Fruit fly (Drosophila melanogaster) whole organism, embryonic: ENCODE results near the gene Tbcc.

Source experiments
- C15 ChIP-seq: fragments of 200-800 bp; sonication (Bioruptor generic); IDR thresholded peaks from 3 replicates; pipeline ENCODE4 v1.3.6; 2022; ENCODE audit warnings: missing biosample characterization, missing genetic modification characterization
- CG11247 ChIP-seq: fragments of 200-800 bp; sonication (Bioruptor generic); IDR thresholded peaks from 2 replicates; pipeline ENCODE4 v1.3.6; 2022; ENCODE audit warnings: missing biosample characterization, missing genetic modification characterization
- CG11560 ChIP-seq: fragments of 200-800 bp; sonication (Bioruptor generic); IDR thresholded peaks from 3 replicates; pipeline ENCODE4 v1.3.6; 2022; ENCODE audit warnings: missing biosample characterization, missing genetic modification characterization
- CG13123 ChIP-seq: fragments of 200-800 bp; sonication (Bioruptor generic); optimal IDR thresholded peaks from 2 replicates; lab custom pipeline; 2016; ENCODE audit warnings: missing biosample characterization, missing genetic modification characterization
- CG14441 ChIP-seq: fragments of 200-800 bp; sonication (Bioruptor generic); IDR thresholded peaks from 2 replicates; pipeline ENCODE4 v1.3.6; 2022; ENCODE audit warnings: missing biosample characterization, missing genetic modification characterization
- CG14667 ChIP-seq: fragments of 200-800 bp; sonication (Bioruptor generic); IDR thresholded peaks from 2 replicates; pipeline ENCODE4 v1.3.6; 2022; ENCODE audit warnings: missing biosample characterization, missing genetic modification characterization
- CG15011 ChIP-seq: fragments of 200-800 bp; sonication (Bioruptor generic); optimal IDR thresholded peaks from 3 replicates; lab custom pipeline; 2018; ENCODE audit warnings: missing biosample characterization, mild to moderate bottlenecking, missing genetic modification characterization
- CG16813 ChIP-seq: fragments of 200-800 bp; sonication (Bioruptor generic); IDR thresholded peaks from 3 replicates; pipeline ENCODE4 v1.3.6; 2022; ENCODE audit warnings: missing biosample characterization, missing genetic modification characterization; ENCODE audit not compliant: partially characterized antibody
- CG16815 ChIP-seq: fragments of 200-800 bp; sonication (Bioruptor generic); optimal IDR thresholded peaks from 3 replicates; lab custom pipeline; 2017; ENCODE audit warnings: missing biosample characterization, mild to moderate bottlenecking, missing genetic modification characterization
- CG17359 ChIP-seq: fragments of 200-800 bp; sonication (Bioruptor generic); optimal IDR thresholded peaks from 3 replicates; lab custom pipeline; 2018; ENCODE audit warnings: missing biosample characterization, mild to moderate bottlenecking, missing genetic modification characterization, moderate library complexity
- CG1792 ChIP-seq: fragments of 200-800 bp; sonication (Bioruptor generic); optimal IDR thresholded peaks from 2 replicates; lab custom pipeline; 2016; ENCODE audit warnings: missing biosample characterization, missing genetic modification characterization
- CG18764 ChIP-seq: fragments of 200-800 bp; sonication (Bioruptor generic); optimal IDR thresholded peaks from 3 replicates; lab custom pipeline; 2016; ENCODE audit warnings: missing biosample characterization, missing genetic modification characterization
- CG2889 ChIP-seq: fragments of 200-800 bp; sonication (Bioruptor generic); IDR thresholded peaks from 3 replicates; pipeline ENCODE4 v1.3.6; 2022; ENCODE audit warnings: missing biosample characterization, missing genetic modification characterization
- CG3281 ChIP-seq: fragments of 200-800 bp; sonication (Bioruptor generic); optimal IDR thresholded peaks from 3 replicates; lab custom pipeline; 2017; ENCODE audit warnings: missing biosample characterization, mild to moderate bottlenecking, missing genetic modification characterization
- CG3726 ChIP-seq: fragments of 200-800 bp; sonication (Bioruptor generic); IDR thresholded peaks from 3 replicates; pipeline ENCODE4, ENCODE4 v1.3.6; 2022; ENCODE audit warnings: missing biosample characterization, missing genetic modification characterization
- CG3847 ChIP-seq: fragments of 200-800 bp; sonication (Bioruptor generic); IDR thresholded peaks from 2 replicates; pipeline ENCODE4 v1.3.6; 2022; ENCODE audit warnings: missing biosample characterization, missing genetic modification characterization
- CG4820 ChIP-seq: fragments of 200-800 bp; sonication (Bioruptor generic); optimal IDR thresholded peaks from 3 replicates; lab custom pipeline; 2016; ENCODE audit warnings: missing biosample characterization, missing genetic modification characterization
- CG6254 ChIP-seq: fragments of 200-800 bp; sonication (Bioruptor generic); optimal IDR thresholded peaks from 3 replicates; lab custom pipeline; 2017; ENCODE audit warnings: mild to moderate bottlenecking, missing biosample characterization, missing genetic modification reagents, missing genetic modification characterization
- CG6791 ChIP-seq: fragments of 200-800 bp; sonication (Bioruptor generic); IDR thresholded peaks from 3 replicates; pipeline ENCODE4 v1.3.6; 2022; ENCODE audit warnings: missing biosample characterization, missing genetic modification characterization; ENCODE audit not compliant: partially characterized antibody
- CG7271 ChIP-seq: fragments of 200-800 bp; sonication (Bioruptor generic); optimal IDR thresholded peaks from 2 replicates; lab custom pipeline; 2018; ENCODE audit warnings: missing biosample characterization, mild to moderate bottlenecking, missing genetic modification characterization, moderate library complexity
- CG7357 ChIP-seq: fragments of 200-800 bp; sonication (Bioruptor generic); IDR thresholded peaks from 3 replicates; pipeline ENCODE4 v1.3.6; 2022; ENCODE audit warnings: missing biosample characterization, missing genetic modification characterization
- CG7372 ChIP-seq: fragments of 200-800 bp; sonication (Bioruptor generic); IDR thresholded peaks from 2 replicates; pipeline ENCODE4 v1.3.6; 2022; ENCODE audit warnings: missing biosample characterization, missing genetic modification characterization
- CG7556 ChIP-seq: fragments of 200-800 bp; sonication (Bioruptor generic); optimal IDR thresholded peaks from 2 replicates; lab custom pipeline; 2017; ENCODE audit warnings: missing biosample characterization, mild to moderate bottlenecking, missing genetic modification characterization
- CG7839 ChIP-seq: fragments of 200-800 bp; sonication (Bioruptor generic); optimal IDR thresholded peaks from 3 replicates; lab custom pipeline; 2018; ENCODE audit warnings: missing biosample characterization, mild to moderate bottlenecking, missing genetic modification characterization, moderate library complexity
- CG8089 ChIP-seq: fragments of 200-800 bp; sonication (Bioruptor generic); optimal IDR thresholded peaks from 3 replicates; lab custom pipeline; 2016; ENCODE audit warnings: missing biosample characterization, missing genetic modification characterization
- CG8290 ChIP-seq, 3 experiments: fragments of 200-800 bp; sonication (Bioruptor generic); optimal IDR thresholded peaks; 2 replicates each; lab custom pipeline; 2016 to 2019; ENCODE audit warnings: missing biosample characterization in 3 of 3, missing genetic modification characterization in 3 of 3, mild to moderate bottlenecking in 2 of 3, moderate library complexity in 1 of 3
- CG8765 ChIP-seq: fragments of 200-800 bp; sonication (Bioruptor generic); IDR thresholded peaks from 2 replicates; pipeline ENCODE4 v1.3.6; 2022; ENCODE audit warnings: missing biosample characterization, missing genetic modification characterization
- Gsc ChIP-seq: fragments of 200-800 bp; sonication (Bioruptor generic); IDR thresholded peaks from 2 replicates; pipeline ENCODE4 v1.3.6; 2022; ENCODE audit warnings: missing biosample characterization, missing genetic modification characterization
- NfI ChIP-seq: fragments of 200-800 bp; sonication (Bioruptor generic); optimal IDR thresholded peaks from 3 replicates; lab custom pipeline; 2018; ENCODE audit warnings: missing biosample characterization, mild to moderate bottlenecking, missing genetic modification characterization, moderate library complexity
- Opbp ChIP-seq: fragments of 200-800 bp; sonication (Bioruptor generic); IDR thresholded peaks from 3 replicates; pipeline ENCODE4 v1.3.6; 2022; ENCODE audit warnings: missing biosample characterization, missing genetic modification characterization; ENCODE audit not compliant: partially characterized antibody
- Xrp1 ChIP-seq: fragments of 200-800 bp; sonication (Bioruptor generic); IDR thresholded peaks from 2 replicates; pipeline ENCODE4 v1.3.6; 2022; ENCODE audit warnings: missing biosample characterization, missing genetic modification characterization
- amos ChIP-seq: fragments of 200-800 bp; sonication (Bioruptor generic); IDR thresholded peaks from 2 replicates; pipeline ENCODE4 v1.3.6; 2022; ENCODE audit warnings: missing biosample characterization, missing genetic modification characterization; ENCODE audit not compliant: partially characterized antibody
- bab2 ChIP-seq: fragments of 200-800 bp; sonication (Bioruptor generic); optimal IDR thresholded peaks from 2 replicates; lab custom pipeline; 2016; ENCODE audit warnings: missing biosample characterization, missing genetic modification characterization
- bsh ChIP-seq, 2 experiments: fragments of 200-800 bp; sonication (Bioruptor generic); optimal IDR thresholded peaks; 2 replicates each; lab custom pipeline; 2017 to 2018; ENCODE audit warnings: mild to moderate bottlenecking in 2 of 2, missing biosample characterization in 2 of 2, missing genetic modification characterization in 2 of 2, moderate library complexity in 1 of 2
- cato ChIP-seq: fragments of 200-800 bp; sonication (Bioruptor generic); optimal IDR thresholded peaks from 2 replicates; lab custom pipeline; 2016; ENCODE audit warnings: missing biosample characterization, missing genetic modification characterization, borderline replicate concordance
- da ChIP-seq: fragments of 200-800 bp; sonication (Bioruptor generic); optimal IDR thresholded peaks from 2 replicates; lab custom pipeline; 2016; ENCODE audit warnings: missing biosample characterization, missing genetic modification characterization
- fru ChIP-seq: fragments of >200 bp; optimal IDR thresholded peaks from 2 replicates; lab custom pipeline; 2017
- gem ChIP-seq: fragments of 200-800 bp; sonication (Bioruptor generic); optimal IDR thresholded peaks from 2 replicates; lab custom pipeline; 2019; ENCODE audit warnings: missing biosample characterization, mild to moderate bottlenecking, missing genetic modification characterization, moderate library complexity
- grau ChIP-seq: fragments of 200-800 bp; optimal IDR thresholded peaks from 3 replicates; lab custom pipeline; 2019; ENCODE audit warnings: missing biosample characterization, mild to moderate bottlenecking, missing genetic modification characterization, moderate library complexity
- insv ChIP-seq, 2 experiments: fragments of 200-800 bp; sonication (Bioruptor generic); optimal IDR thresholded peaks; 3 replicates each; lab custom pipeline; 2016 to 2018; ENCODE audit warnings: missing biosample characterization in 2 of 2, missing genetic modification characterization in 2 of 2
- kni ChIP-seq: fragments of 200-800 bp; sonication (Bioruptor generic); optimal IDR thresholded peaks from 3 replicates; lab custom pipeline; 2017; ENCODE audit warnings: mild to moderate bottlenecking, missing biosample characterization, missing genetic modification reagents, missing genetic modification characterization
- lola ChIP-seq, 3 experiments: fragments of >200 bp in 2 of 3; fragments of 200-800 bp in 1 of 3; sonication (Bioruptor generic) in 1 of 3; optimal IDR thresholded peaks; 2 replicates each; lab custom pipeline; 2017 to 2019; ENCODE audit warnings: missing biosample characterization in 3 of 3, missing genetic modification characterization in 3 of 3, mild to moderate bottlenecking in 1 of 3, moderate library complexity in 1 of 3
- phol ChIP-seq: fragments of 200-800 bp; sonication (Bioruptor generic); optimal IDR thresholded peaks from 3 replicates; lab custom pipeline; 2018; ENCODE audit warnings: missing biosample characterization, mild to moderate bottlenecking, missing genetic modification characterization, moderate library complexity
- pum ChIP-seq: fragments of 200-800 bp; sonication (Bioruptor generic); optimal IDR thresholded peaks from 2 replicates; lab custom pipeline; 2016; ENCODE audit warnings: missing biosample characterization, missing genetic modification characterization
- sima ChIP-seq: fragments of 200-800 bp; sonication (Bioruptor generic); optimal IDR thresholded peaks from 2 replicates; lab custom pipeline; 2016; ENCODE audit warnings: missing biosample characterization, missing genetic modification characterization
- sisA ChIP-seq: fragments of 200-800 bp; sonication (Bioruptor generic); IDR thresholded peaks from 2 replicates; pipeline ENCODE4 v1.3.6; 2022; ENCODE audit warnings: missing biosample characterization, missing genetic modification characterization
- sob ChIP-seq: fragments of 200-800 bp; sonication (Bioruptor generic); IDR thresholded peaks from 2 replicates; pipeline ENCODE4 v1.3.6; 2022; ENCODE audit warnings: missing biosample characterization, missing genetic modification characterization
- tio ChIP-seq: fragments of 200-800 bp; sonication (Bioruptor generic); optimal IDR thresholded peaks from 2 replicates; lab custom pipeline; 2017; ENCODE audit warnings: missing biosample characterization, missing genetic modification characterization, inconsistent platforms
- wdn ChIP-seq: fragments of 200-800 bp; sonication (Bioruptor generic); IDR thresholded peaks from 2 replicates; pipeline ENCODE4 v1.3.6; 2022; ENCODE audit warnings: missing biosample characterization, missing genetic modification characterization
- zf30C ChIP-seq: fragments of 200-800 bp; sonication (Bioruptor generic); optimal IDR thresholded peaks from 3 replicates; lab custom pipeline; 2018; ENCODE audit warnings: missing biosample characterization, mild to moderate bottlenecking, missing genetic modification characterization

The Tbcc gene

dm6 chr2L:4224158-4224799, 36.7 kb upstream of the Tbcc start (continued):
- TF ChIP-seq sob (0 out of 2 replicates have a peak, but pooled peaks have one; percentile 54), CG6254 (GFP tag; lab: Kevin White, UChicago) (no peak), CG8765 (GFP tag; lab: Robert Waterston, UW) (no peak), lola (GFP tag; optimal IDR thresholded peaks at IDR 0.05; lab: Kevin White, UChicago) (no peak), wdn (no peak), Opbp (GFP tag; lab: Robert Waterston, UW) (peak; percentile 34; the same call in 1 of the 3 replicates), Xrp1 (GFP tag; lab: Robert Waterston, UW) (no peak), CG16813 (GFP tag; lab: Robert Waterston, UW) (no peak), sima (GFP tag; lab: Kevin White, UChicago) (no peak), tio (GFP tag; lab: Kevin White, UChicago) (no peak), amos (no peak), cato (GFP tag; lab: Kevin White, UChicago) (no peak), CG8089 (GFP tag; lab: Kevin White, UChicago) (no peak), CG2889 (GFP tag; lab: Robert Waterston, UW) (no peak), grau (peak; percentile 4), CG15011 (GFP tag; lab: Kevin White, UChicago) (no peak), CG7271 (tag; lab: Kevin White, UChicago) (no peak), CG7372 (GFP tag; lab: Robert Waterston, UW) (no peak), CG7839 (tag; lab: Kevin White, UChicago) (peak; percentile 6), sisA (GFP tag; lab: Robert Waterston, UW) (no peak), kni (peak; percentile 28), NfI (GFP tag; lab: Kevin White, UChicago) (peak; percentile 46), CG18764 (peak; percentile 9), CG3281 (GFP tag; lab: Kevin White, UChicago) (peak; percentile 23), fru (lab: Kevin White, UChicago) (no peak), CG17359 (tag; lab: Kevin White, UChicago) (peak; percentile 37), CG11560 (tag; lab: Robert Waterston, UW) (no peak), bab2 (GFP tag; lab: Kevin White, UChicago) (no peak), zf30C (GFP tag; lab: Kevin White, UChicago) (no peak), CG14667 (GFP tag; lab: Robert Waterston, UW) (no peak), CG13123 (GFP tag; lab: Kevin White, UChicago) (no peak), C15 (GFP tag; lab: Robert Waterston, UW) (no peak), CG11247 (GFP tag; lab: Robert Waterston, UW) (no peak), CG7556 (GFP tag; lab: Kevin White, UChicago) (peak; percentile 25), phol (peak; percentile 15), CG8290 (GFP tag; optimal IDR thresholded peaks at IDR 0.05; lab: Kevin White, UChicago) (no peak), CG8290 (tag; optimal IDR thresholded peaks at IDR 0.05; lab: Kevin White, UChicago) (no peak), CG14441 (0 out of 2 replicates have a peak, but pooled peaks have one; percentile 26), CG16815 (GFP tag; lab: Kevin White, UChicago) (no peak), da (GFP tag; lab: Kevin White, UChicago) (no peak), bsh (GFP tag; optimal IDR thresholded peaks at IDR 0.05; lab: Kevin White, UChicago) (no peak), CG7357 (no peak), gem (tag; lab: Kevin White, UChicago) (peak; percentile 37), insv (GFP tag; optimal IDR thresholded peaks at IDR 0.05; lab: Kevin White, UChicago) (peak in 1 of 2 experiments; percentile 20), CG3847 (GFP tag; lab: Robert Waterston, UW) (peak; percentile 58), CG4820 (GFP tag; lab: Kevin White, UChicago) (no peak), pum (GFP tag; lab: Kevin White, UChicago) (no peak), CG6791 (no peak), CG1792 (GFP tag; lab: Kevin White, UChicago) (no peak), CG3726 (no peak), Gsc (GFP tag; lab: Robert Waterston, UW) (no peak)
